1 fruit fly cellular context compared by ENCODE assay signal in the genomic region with DNA sequence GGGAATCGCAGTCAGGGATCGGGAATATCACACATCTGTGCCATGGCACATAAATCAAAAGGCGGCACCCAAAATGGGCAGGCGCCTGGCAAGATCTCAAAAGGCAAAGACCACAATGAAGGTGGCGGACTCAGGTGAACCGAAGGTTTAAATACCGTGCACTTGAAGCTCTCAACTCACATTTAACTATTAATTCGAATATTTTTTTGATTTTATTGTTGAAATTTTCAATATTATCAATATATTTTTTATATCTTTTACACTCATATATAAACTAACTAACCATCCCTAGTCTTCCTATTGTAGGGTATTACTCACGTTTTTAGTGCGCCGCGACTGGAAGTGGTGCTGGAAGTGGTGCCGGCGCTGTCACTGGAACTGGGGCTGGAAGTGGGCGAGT.
TF ChIP-seq lines count a peak whose summit lies in the region.

No protein-coding gene starts in this region.

TF ChIP-seq in whole organism, embryonic, 481 proteins besides CTCF, POLR2A, EP300 and RAD21 (continued from another document):
- TF ChIP-seq Blimp-1 (GFP tag; optimal IDR thresholded peaks at IDR 0.05; lab: Kevin White, UChicago) (peak; percentile 38), ro (GFP tag; IDR thresholded peaks at IDR 0.05; lab: Robert Waterston, UW) (no peak), CG6254 (GFP tag; optimal IDR thresholded peaks at IDR 0.05; lab: Kevin White, UChicago) (peak; percentile 18), CG11504 (tag; optimal IDR thresholded peaks at IDR 0.05; lab: Kevin White, UChicago) (peak; percentile 37), zfh1 (GFP tag; IDR thresholded peaks at IDR 0.05; lab: Robert Waterston, UW) (0 out of 3 replicates have a peak, but pooled peaks have one; percentile 49), ci (GFP tag; IDR thresholded peaks at IDR 0.05; lab: Robert Waterston, UW) (0 out of 3 replicates have a peak, but pooled peaks have one; percentile 33), CG32772 (GFP tag; IDR thresholded peaks at IDR 0.05; lab: Robert Waterston, UW) (0 out of 2 replicates have a peak, but pooled peaks have one; percentile 17), CG7556 (GFP tag; optimal IDR thresholded peaks at IDR 0.05; lab: Kevin White, UChicago) (no peak), CG13424 (tag; optimal IDR thresholded peaks at IDR 0.05; lab: Kevin White, UChicago) (peak; percentile 12), Gsc (GFP tag; IDR thresholded peaks at IDR 0.05; lab: Robert Waterston, UW) (no peak), CG2202 (tag; optimal IDR thresholded peaks at IDR 0.05; lab: Kevin White, UChicago) (no peak), sens (GFP tag; lab: Kevin White, UChicago) (peak; percentile 14), prd (optimal IDR thresholded peaks at IDR 0.05; lab: Kevin White, UChicago) (no peak), prd (GFP tag; IDR thresholded peaks at IDR 0.05; lab: Robert Waterston, UW) (peak; percentile 24; the same call in 1 of the 3 replicates), CG14710 (tag; optimal IDR thresholded peaks at IDR 0.05; lab: Kevin White, UChicago) (peak; percentile 25), CG7839 (tag; optimal IDR thresholded peaks at IDR 0.05; lab: Kevin White, UChicago) (peak; percentile 4), tgo (GFP tag; IDR thresholded peaks at IDR 0.05; lab: Robert Waterston, UW) (0 out of 3 replicates have a peak, but pooled peaks have one; percentile 20), bsh (GFP tag; optimal IDR thresholded peaks at IDR 0.05; lab: Kevin White, UChicago) (peak in 1 of 2 experiments; percentile 35), E2f2 (GFP tag; IDR thresholded peaks at IDR 0.05; lab: Robert Waterston, UW) (0 out of 2 replicates have a peak, but pooled peaks have one; percentile 17), CG10979 (tag; optimal IDR thresholded peaks at IDR 0.05; lab: Kevin White, UChicago) (peak; percentile 53), CG18262 (tag; optimal IDR thresholded peaks at IDR 0.05; lab: Kevin White, UChicago) (peak; percentile 6), CG10274 (GFP tag; optimal IDR thresholded peaks at IDR 0.05; lab: Kevin White, UChicago) (peak; percentile 64), hkb (optimal IDR thresholded peaks at IDR 0.05; lab: Kevin White, UChicago) (no peak), hkb (GFP tag; IDR thresholded peaks at IDR 0.05; lab: Robert Waterston, UW) (peak; percentile 43; the same call in 1 of the 2 replicates), pb (GFP tag; optimal IDR thresholded peaks at IDR 0.05; lab: Kevin White, UChicago) (no peak), Vsx1 (GFP tag; optimal IDR thresholded peaks at IDR 0.05; lab: Kevin White, UChicago) (no peak), dmrt99B (tag; optimal IDR thresholded peaks at IDR 0.05; lab: Kevin White, UChicago) (peak; percentile 39), CG4820 (GFP tag; optimal IDR thresholded peaks at IDR 0.05; lab: Kevin White, UChicago) (peak; percentile 1), peb (GFP tag; IDR thresholded peaks at IDR 0.05; lab: Robert Waterston, UW) (0 out of 2 replicates have a peak, but pooled peaks have one; percentile 13), HLH3B (GFP tag; IDR thresholded peaks at IDR 0.05; lab: Robert Waterston, UW) (peak; percentile 54)
TF ChIP-seq in whole organism, embryonic: peak in this region for 42.
